Worm (Caenorhabditis elegans): ENCODE measurements around the gene M05D6.5.

ce11 chrII:8456681-8457389, 25.2 kb downstream of the M05D6.5 start:
- no peak for TF ChIP-seq snpc-4 (tag; optimal IDR thresholded peaks at IDR 0.05)
- no peak for TF ChIP-seq skn-1 (tag; optimal IDR thresholded peaks at IDR 0.05)
- TF ChIP-seq egl-27 (tag; optimal IDR thresholded peaks at IDR 0.05): no peak
- TF ChIP-seq elt-3 (tag; optimal IDR thresholded peaks at IDR 0.05): no peak
- TF ChIP-seq nhr-77 (tag; optimal IDR thresholded peaks at IDR 0.05): no peak
- no peak for TF ChIP-seq Y116A8C.19 (tag; optimal IDR thresholded peaks at IDR 0.05; ENCODE audit: borderline replicate concordance)
- no peak for TF ChIP-seq nhr-12 (tag; optimal IDR thresholded peaks at IDR 0.05)
- TF ChIP-seq ceh-63 (GFP tag; optimal IDR thresholded peaks at IDR 0.05): no peak
- no peak for TF ChIP-seq ceh-82 (tag; optimal IDR thresholded peaks at IDR 0.05)
- TF ChIP-seq nhr-85 (tag): no peak
- TF ChIP-seq fkh-10 (GFP tag; optimal IDR thresholded peaks at IDR 0.05): no peak
- no peak for TF ChIP-seq nhr-28 (tag; optimal IDR thresholded peaks at IDR 0.05)
- no peak for TF ChIP-seq snu-23 (GFP tag; optimal IDR thresholded peaks at IDR 0.05)
- TF ChIP-seq mep-1 (tag; optimal IDR thresholded peaks at IDR 0.05): no peak
